Fruit fly (Drosophila melanogaster) whole organism, embryonic: ENCODE results near the gene ldbr.
A peak's percentile ranks its signal among the peaks of the same experiment; 100 is the strongest.

Experiments used
- Asciz ChIP-seq: fragments of 200-800 bp; sonication (Bioruptor generic); optimal IDR thresholded peaks from 2 replicates; lab custom pipeline; 2017; ENCODE audit warnings: missing biosample characterization, mild to moderate bottlenecking, missing genetic modification characterization, missing genetic modification reagents
- Atf6 ChIP-seq: fragments of 200-800 bp; sonication (Bioruptor generic); IDR thresholded peaks from 2 replicates; pipeline ENCODE4 v1.3.6; 2022; ENCODE audit warnings: missing biosample characterization, missing genetic modification characterization
- Bgb ChIP-seq: fragments of 200-800 bp; sonication (Bioruptor generic); IDR thresholded peaks from 2 replicates; pipeline ENCODE4 v1.3.6; 2022; ENCODE audit warnings: missing biosample characterization, missing genetic modification characterization; ENCODE audit not compliant: partially characterized antibody
- Blimp-1 ChIP-seq: fragments of 200-800 bp; sonication (Bioruptor generic); optimal IDR thresholded peaks from 3 replicates; lab custom pipeline; 2018; ENCODE audit warnings: missing biosample characterization, missing genetic modification characterization, mild to moderate bottlenecking, moderate library complexity, missing genetic modification reagents
- CG10209 ChIP-seq: fragments of 200-800 bp; sonication (Bioruptor generic); optimal IDR thresholded peaks from 3 replicates; lab custom pipeline; 2017; ENCODE audit warnings: missing biosample characterization, mild to moderate bottlenecking, missing genetic modification characterization, missing genetic modification reagents
- CG11085 ChIP-seq: fragments of 200-800 bp; sonication (Bioruptor generic); IDR thresholded peaks from 2 replicates; pipeline ENCODE4 v1.3.6; 2022; ENCODE audit warnings: missing biosample characterization, missing genetic modification characterization
- CG11398 ChIP-seq: fragments of 200-800 bp; sonication (Bioruptor generic); optimal IDR thresholded peaks from 2 replicates; lab custom pipeline; 2016; ENCODE audit warnings: missing biosample characterization, missing genetic modification characterization
- CG12659 ChIP-seq: fragments of 200-800 bp; sonication (Bioruptor generic); optimal IDR thresholded peaks from 3 replicates; lab custom pipeline; 2017; ENCODE audit warnings: mild to moderate bottlenecking, missing biosample characterization, missing genetic modification reagents, missing genetic modification characterization
- CG13424 ChIP-seq: fragments of 200-800 bp; sonication (Bioruptor generic); optimal IDR thresholded peaks from 2 replicates; lab custom pipeline; 2019; ENCODE audit warnings: missing biosample characterization, mild to moderate bottlenecking, missing genetic modification characterization, moderate library complexity
- CG13624 ChIP-seq: fragments of 200-800 bp; sonication (Bioruptor generic); optimal IDR thresholded peaks from 2 replicates; lab custom pipeline; 2016; ENCODE audit warnings: missing biosample characterization, missing genetic modification characterization
- CG15269 ChIP-seq: fragments of 200-800 bp; sonication (Bioruptor generic); optimal IDR thresholded peaks from 2 replicates; lab custom pipeline; 2018; ENCODE audit warnings: missing biosample characterization, mild to moderate bottlenecking, missing genetic modification characterization, moderate library complexity
- CG17612 ChIP-seq: fragments of 200-800 bp; sonication (Bioruptor generic); IDR thresholded peaks from 2 replicates; pipeline ENCODE4 v1.3.6; 2022; ENCODE audit warnings: missing biosample characterization, missing genetic modification characterization
- CG34376 ChIP-seq: fragments of 200-800 bp; sonication (Bioruptor generic); optimal IDR thresholded peaks from 2 replicates; lab custom pipeline; 2018; ENCODE audit warnings: missing biosample characterization, mild to moderate bottlenecking, missing genetic modification characterization
- CG5180 ChIP-seq: fragments of 200-800 bp; sonication (Bioruptor generic); optimal IDR thresholded peaks from 3 replicates; lab custom pipeline; 2017; ENCODE audit warnings: missing biosample characterization, missing genetic modification characterization, mild to moderate bottlenecking, moderate library complexity, missing genetic modification reagents
- CG6813 ChIP-seq: fragments of 200-800 bp; sonication (Bioruptor generic); optimal IDR thresholded peaks from 2 replicates; lab custom pipeline; 2017; ENCODE audit warnings: missing biosample characterization, missing genetic modification characterization, mild to moderate bottlenecking, moderate library complexity, missing genetic modification reagents
- CG6854 ChIP-seq: fragments of 200-800 bp; sonication (Bioruptor generic); optimal IDR thresholded peaks from 3 replicates; lab custom pipeline; 2017; ENCODE audit warnings: missing biosample characterization, mild to moderate bottlenecking, missing genetic modification characterization
- CG7928 ChIP-seq: fragments of 200-800 bp; sonication (Bioruptor generic); optimal IDR thresholded peaks from 2 replicates; lab custom pipeline; 2017; ENCODE audit warnings: missing biosample characterization, mild to moderate bottlenecking, missing genetic modification characterization
- CG8765 ChIP-seq: fragments of 200-800 bp; sonication (Bioruptor generic); IDR thresholded peaks from 2 replicates; pipeline ENCODE4 v1.3.6; 2022; ENCODE audit warnings: missing biosample characterization, missing genetic modification characterization
- CG9727 ChIP-seq: fragments of 200-800 bp; sonication (Bioruptor generic); optimal IDR thresholded peaks from 3 replicates; lab custom pipeline; 2017; ENCODE audit warnings: missing biosample characterization, mild to moderate bottlenecking, missing genetic modification characterization
- CoRest ChIP-seq: fragments of 200-800 bp; sonication (Bioruptor generic); optimal IDR thresholded peaks from 3 replicates; lab custom pipeline; 2018; ENCODE audit warnings: missing biosample characterization, mild to moderate bottlenecking, missing genetic modification characterization, moderate library complexity
- CrebB ChIP-seq: fragments of 200-800 bp; sonication (Bioruptor generic); optimal IDR thresholded peaks from 3 replicates; lab custom pipeline; 2018; ENCODE audit warnings: missing biosample characterization, mild to moderate bottlenecking, missing genetic modification characterization
- Deaf1 ChIP-seq: fragments of 200-800 bp; optimal IDR thresholded peaks from 3 replicates; lab custom pipeline; 2019; ENCODE audit warnings: missing biosample characterization, mild to moderate bottlenecking, missing genetic modification characterization, moderate library complexity
- Eip74EF ChIP-seq, 2 experiments: fragments of 200-800 bp in 1 of 2; fragments of >200 bp in 1 of 2; sonication (Bioruptor generic) in 1 of 2; optimal IDR thresholded peaks; 2 replicates each; lab custom pipeline; 2017 to 2019; ENCODE audit warnings: missing biosample characterization in 2 of 2, missing genetic modification characterization in 2 of 2, mild to moderate bottlenecking in 1 of 2, moderate library complexity in 1 of 2
- Fer1 ChIP-seq: fragments of 200-800 bp; sonication (Bioruptor generic); optimal IDR thresholded peaks from 2 replicates; lab custom pipeline; 2017; ENCODE audit warnings: missing biosample characterization, mild to moderate bottlenecking, missing genetic modification characterization
- HHEX ChIP-seq: fragments of 200-800 bp; sonication (Bioruptor generic); optimal IDR thresholded peaks from 3 replicates; lab custom pipeline; 2017; ENCODE audit warnings: missing biosample characterization, mild to moderate bottlenecking, missing genetic modification characterization, missing genetic modification reagents
- HLH54F ChIP-seq: fragments of 200-800 bp; sonication (Bioruptor generic); optimal IDR thresholded peaks from 3 replicates; lab custom pipeline; 2016; ENCODE audit warnings: missing biosample characterization, missing genetic modification characterization
- Hr39 ChIP-seq: fragments of >200 bp; optimal IDR thresholded peaks from 2 replicates; lab custom pipeline; 2017
- Mrtf ChIP-seq: fragments of 200-800 bp; sonication (Bioruptor generic); IDR thresholded peaks from 3 replicates; pipeline ENCODE4 v1.3.6; 2022; ENCODE audit warnings: missing biosample characterization, missing genetic modification characterization
- Poxn ChIP-seq: fragments of 200-800 bp; sonication (Bioruptor generic); IDR thresholded peaks from 2 replicates; pipeline ENCODE4 v1.3.6; 2022; ENCODE audit warnings: missing biosample characterization, missing genetic modification characterization
- Scr ChIP-seq: fragments of 200-800 bp; sonication (Bioruptor generic); IDR thresholded peaks from 2 replicates; pipeline ENCODE4 v1.3.6; 2022; ENCODE audit warnings: missing biosample characterization, missing genetic modification characterization; ENCODE audit not compliant: partially characterized antibody
- Usf ChIP-seq: fragments of 200-800 bp; sonication (Bioruptor generic); optimal IDR thresholded peaks from 2 replicates; lab custom pipeline; 2017; ENCODE audit warnings: missing genotype, missing biosample characterization, missing genetic modification characterization
- bab2 ChIP-seq: fragments of 200-800 bp; sonication (Bioruptor generic); optimal IDR thresholded peaks from 2 replicates; lab custom pipeline; 2016; ENCODE audit warnings: missing biosample characterization, missing genetic modification characterization
- ci ChIP-seq: fragments of 200-800 bp; sonication (Bioruptor generic); IDR thresholded peaks from 3 replicates; pipeline ENCODE4 v1.3.6; 2022; ENCODE audit warnings: missing biosample characterization, missing genetic modification characterization
- crol ChIP-seq: fragments of 200-800 bp; sonication (Bioruptor generic); IDR thresholded peaks from 2 replicates; pipeline ENCODE4 v1.3.6; 2022; ENCODE audit warnings: missing biosample characterization, missing genetic modification characterization
- cwo ChIP-seq: fragments of 200-800 bp; sonication (Bioruptor generic); optimal IDR thresholded peaks from 3 replicates; lab custom pipeline; 2017; ENCODE audit warnings: missing biosample characterization, missing genetic modification characterization, mild to moderate bottlenecking, moderate library complexity, missing genetic modification reagents
- dmrt11E ChIP-seq: fragments of 200-800 bp; sonication (Bioruptor generic); optimal IDR thresholded peaks from 3 replicates; lab custom pipeline; 2018; ENCODE audit warnings: missing biosample characterization, mild to moderate bottlenecking, missing genetic modification characterization, moderate library complexity
- exex ChIP-seq: fragments of 200-800 bp; sonication (Bioruptor generic); optimal IDR thresholded peaks from 4 replicates; lab custom pipeline; 2018; ENCODE audit warnings: missing biosample characterization, mild to moderate bottlenecking, missing genetic modification characterization, moderate library complexity
- fd3F ChIP-seq: fragments of 200-800 bp; sonication (Bioruptor generic); optimal IDR thresholded peaks from 2 replicates; lab custom pipeline; 2018; ENCODE audit warnings: missing biosample characterization, mild to moderate bottlenecking, missing genetic modification characterization, moderate library complexity
- gcm2 ChIP-seq: fragments of 200-800 bp; sonication (Bioruptor generic); optimal IDR thresholded peaks from 2 replicates; lab custom pipeline; 2016; ENCODE audit warnings: missing biosample characterization, missing genetic modification characterization
- gsb ChIP-seq: fragments of 200-800 bp; sonication (Bioruptor generic); IDR thresholded peaks from 2 replicates; pipeline ENCODE4 v1.3.6; 2022; ENCODE audit warnings: missing biosample characterization, missing genetic modification characterization
- mirr ChIP-seq: fragments of 200-800 bp; sonication (Bioruptor generic); optimal IDR thresholded peaks from 3 replicates; lab custom pipeline; 2018; ENCODE audit warnings: missing biosample characterization, mild to moderate bottlenecking, missing genetic modification characterization
- mld ChIP-seq: fragments of 200-800 bp; sonication (Bioruptor generic); IDR thresholded peaks from 3 replicates; pipeline ENCODE4 v1.3.6; 2022; ENCODE audit warnings: missing biosample characterization, missing genetic modification characterization; ENCODE audit not compliant: partially characterized antibody
- pan ChIP-seq, 4 experiments: fragments of >200 bp in 3 of 4; fragments of 200-800 bp in 1 of 4; sonication (Bioruptor generic) in 1 of 4; optimal IDR thresholded peaks in 3 of 4; IDR thresholded peaks in 1 of 4; 2 replicates each; pipeline versions ENCODE4 v1.3.6 to Lab custom; 2017 to 2022; ENCODE audit warnings: missing biosample characterization in 2 of 4, missing genetic modification characterization in 2 of 4, mixed read lengths in 1 of 4
- salm ChIP-seq: fragments of 200-800 bp; sonication (Bioruptor generic); optimal IDR thresholded peaks from 2 replicates; lab custom pipeline; 2018; ENCODE audit warnings: missing biosample characterization, mild to moderate bottlenecking, missing genetic modification characterization
- sug ChIP-seq: fragments of 200-800 bp; optimal IDR thresholded peaks from 2 replicates; lab custom pipeline; 2019; ENCODE audit warnings: missing biosample characterization, mild to moderate bottlenecking, missing genetic modification characterization, moderate library complexity
- tgo ChIP-seq: fragments of 200-800 bp; sonication (Bioruptor generic); IDR thresholded peaks from 3 replicates; pipeline ENCODE4 v1.3.6; 2022; ENCODE audit warnings: missing biosample characterization, missing genetic modification characterization
- usp ChIP-seq: fragments of >200 bp; optimal IDR thresholded peaks from 2 replicates; lab custom pipeline; 2017; ENCODE audit warnings: missing biosample characterization, missing genetic modification characterization
- wek ChIP-seq: fragments of 200-800 bp; sonication (Bioruptor generic); optimal IDR thresholded peaks from 3 replicates; lab custom pipeline; 2018; ENCODE audit warnings: missing biosample characterization, mild to moderate bottlenecking, missing genetic modification characterization, moderate library complexity
- zen ChIP-seq: fragments of 200-800 bp; sonication (Bioruptor generic); optimal IDR thresholded peaks from 3 replicates; lab custom pipeline; 2018; ENCODE audit warnings: missing biosample characterization, mild to moderate bottlenecking, missing genetic modification characterization, moderate library complexity
- zfh1 ChIP-seq: fragments of 200-800 bp; sonication (Bioruptor generic); IDR thresholded peaks from 3 replicates; pipeline ENCODE4 v1.3.6; 2022; ENCODE audit warnings: missing biosample characterization, missing genetic modification characterization

Gene ldbr

dm6 chr3L:8093553-8093952 is 28.1 kb upstream of the ldbr start (continued):
- TF ChIP-seq gsb (GFP tag; lab: Robert Waterston, UW) (no peak), exex (tag; lab: Kevin White, UChicago) (peak; percentile 99), CG13624 (no peak), zen (tag; lab: Kevin White, UChicago) (no peak), bab2 (GFP tag; lab: Kevin White, UChicago) (peak; percentile 1), CG9727 (GFP tag; lab: Kevin White, UChicago) (peak; percentile 34), Asciz (peak; percentile 39), Fer1 (GFP tag; lab: Kevin White, UChicago) (peak; percentile 47), mld (GFP tag; lab: Robert Waterston, UW) (no peak), Poxn (GFP tag; lab: Robert Waterston, UW) (no peak), HHEX (GFP tag; lab: Kevin White, UChicago) (peak; percentile 45), wek (GFP tag; lab: Kevin White, UChicago) (peak; percentile 89), CG10209 (GFP tag; lab: Kevin White, UChicago) (peak; percentile 15), ci (GFP tag; lab: Robert Waterston, UW) (no peak), fd3F (peak; percentile 13), salm (peak; percentile 1), CG12659 (GFP tag; lab: Kevin White, UChicago) (peak; percentile 29), Bgb (no peak), zfh1 (GFP tag; lab: Robert Waterston, UW) (no peak), Blimp-1 (GFP tag; lab: Kevin White, UChicago) (no peak), Deaf1 (tag; lab: Kevin White, UChicago) (peak; percentile 18), CrebB (tag; lab: Kevin White, UChicago) (peak; percentile 0), HLH54F (GFP tag; lab: Kevin White, UChicago) (no peak), Eip74EF (GFP tag; optimal IDR thresholded peaks at IDR 0.05; lab: Kevin White, UChicago) (peak in 1 of 2 experiments; percentile 2), CoRest (tag; lab: Kevin White, UChicago) (no peak), mirr (GFP tag; lab: Kevin White, UChicago) (peak; percentile 92), Atf6 (GFP tag; lab: Robert Waterston, UW) (peak; percentile 56; the same call in 1 of the 2 replicates), Scr (no peak), tgo (GFP tag; lab: Robert Waterston, UW) (no peak), CG8765 (GFP tag; lab: Robert Waterston, UW) (no peak), gcm2 (GFP tag; lab: Kevin White, UChicago) (no peak), Mrtf (GFP tag; lab: Robert Waterston, UW) (no peak), sug (tag; lab: Kevin White, UChicago) (peak; percentile 88), CG34376 (GFP tag; lab: Kevin White, UChicago) (peak; percentile 95), pan (optimal IDR thresholded peaks at IDR 0.05; lab: Kevin White, UChicago) (no peak), pan (GFP tag; optimal IDR thresholded peaks at IDR 0.05 in 1 of 2, IDR thresholded peaks at IDR 0.05 in 1 of 2) (no peak), CG11085 (GFP tag; lab: Robert Waterston, UW) (no peak), Usf (GFP tag; lab: Kevin White, UChicago) (no peak), cwo (peak; percentile 95), CG6854 (GFP tag; lab: Kevin White, UChicago) (peak; percentile 28), usp (GFP tag; lab: Kevin White, UChicago) (no peak), CG5180 (GFP tag; lab: Kevin White, UChicago) (no peak), dmrt11E (tag; lab: Kevin White, UChicago) (peak; percentile 26), CG6813 (GFP tag; lab: Kevin White, UChicago) (peak; percentile 53), CG13424 (no peak), CG7928 (GFP tag; lab: Kevin White, UChicago) (no peak), CG17612 (GFP tag; lab: Robert Waterston, UW) (no peak), CG15269 (tag; lab: Kevin White, UChicago) (peak; percentile 44), CG11398 (GFP tag; lab: Kevin White, UChicago) (no peak), crol (GFP tag; lab: Robert Waterston, UW) (peak; percentile 79), Hr39 (lab: Kevin White, UChicago) (no peak)
